Fruit fly (Drosophila melanogaster) whole organism, prepupa: ENCODE data around the gene CG10750.
A peak's percentile ranks its signal among the peaks of the same experiment; 100 is the strongest.

Source experiments
- Blimp-1 ChIP-seq: fragments of 200-800 bp; sonication (Bioruptor generic); optimal IDR thresholded peaks from 3 replicates; lab custom pipeline; 2017; ENCODE audit warnings: missing biosample characterization, missing genetic modification characterization, mild to moderate bottlenecking, moderate library complexity, missing genetic modification reagents
- CG10631 ChIP-seq: fragments of 200-800 bp; sonication (Bioruptor generic); optimal IDR thresholded peaks from 2 replicates; lab custom pipeline; 2016; ENCODE audit warnings: missing biosample characterization, missing genetic modification characterization
- CG15336 ChIP-seq: fragments of 200-800 bp; sonication (Bioruptor generic); IDR thresholded peaks from 2 replicates; pipeline ENCODE4 v1.3.6; 2022; ENCODE audit warnings: missing biosample characterization, missing genetic modification characterization
- CG1621 ChIP-seq: fragments of 200-800 bp; sonication (Bioruptor generic); optimal IDR thresholded peaks from 3 replicates; lab custom pipeline; 2018; ENCODE audit warnings: missing biosample characterization, mild to moderate bottlenecking, missing genetic modification characterization
- CG31627 ChIP-seq: fragments of 200-800 bp; sonication (Bioruptor generic); optimal IDR thresholded peaks from 3 replicates; lab custom pipeline; 2016; ENCODE audit warnings: missing biosample characterization, missing genetic modification characterization
- CG4318 ChIP-seq: fragments of 200-800 bp; sonication (Bioruptor generic); optimal IDR thresholded peaks from 3 replicates; lab custom pipeline; 2017; ENCODE audit warnings: missing biosample characterization, mild to moderate bottlenecking, missing genetic modification characterization
- CG6276 ChIP-seq: fragments of 200-800 bp; sonication (Bioruptor generic); optimal IDR thresholded peaks from 2 replicates; lab custom pipeline; 2017; ENCODE audit warnings: missing biosample characterization, mild to moderate bottlenecking, missing genetic modification characterization
- CG6792 ChIP-seq: fragments of 200-800 bp; sonication (Bioruptor generic); optimal IDR thresholded peaks from 3 replicates; lab custom pipeline; 2016; ENCODE audit warnings: missing biosample characterization, missing genetic modification characterization
- CG6854 ChIP-seq: fragments of 200-800 bp; sonication (Bioruptor generic); optimal IDR thresholded peaks from 2 replicates; lab custom pipeline; 2017; ENCODE audit warnings: missing biosample characterization, mild to moderate bottlenecking, missing genetic modification characterization
- CG7368 ChIP-seq: fragments of 200-800 bp; sonication (Bioruptor generic); optimal IDR thresholded peaks from 3 replicates; lab custom pipeline; 2016; ENCODE audit warnings: missing biosample characterization, missing genetic modification characterization
- CG8632 ChIP-seq: fragments of 200-800 bp; sonication (Bioruptor generic); optimal IDR thresholded peaks from 3 replicates; lab custom pipeline; 2016; ENCODE audit warnings: missing biosample characterization, missing genetic modification characterization
- CG9139 ChIP-seq: fragments of 200-800 bp; sonication (Bioruptor generic); optimal IDR thresholded peaks from 3 replicates; lab custom pipeline; 2017; ENCODE audit warnings: missing biosample characterization, mild to moderate bottlenecking, missing genetic modification characterization
- Eip75B ChIP-seq: fragments of 200-800 bp; sonication (Bioruptor generic); optimal IDR thresholded peaks from 3 replicates; lab custom pipeline; 2016; ENCODE audit warnings: missing biosample characterization, missing genetic modification characterization
- Eip78C ChIP-seq: fragments of 200-800 bp; sonication (Bioruptor generic); peaks from one replicate; lab custom pipeline; 2016; ENCODE audit warnings: missing biosample characterization, missing genetic modification characterization
- Eip93F ChIP-seq: fragments of 200-800 bp; sonication (Bioruptor generic); optimal IDR thresholded peaks from 2 replicates; lab custom pipeline; 2016; ENCODE audit warnings: missing biosample characterization, mild to moderate bottlenecking, missing genetic modification characterization
- Ets96B ChIP-seq: fragments of 200-800 bp; optimal IDR thresholded peaks from 2 replicates; lab custom pipeline; 2019; ENCODE audit warnings: missing biosample characterization, mild to moderate bottlenecking, missing genetic modification characterization, moderate library complexity
- Gug ChIP-seq: fragments of 200-800 bp; sonication (Bioruptor generic); IDR thresholded peaks from 2 replicates; pipeline ENCODE4 v1.3.6; 2022; ENCODE audit warnings: missing biosample characterization, missing genetic modification characterization
- Hr38 ChIP-seq: sonication (Bioruptor generic); optimal IDR thresholded peaks from 2 replicates; lab custom pipeline; 2016; ENCODE audit warnings: missing biosample characterization, missing genetic modification characterization
- Hr4 ChIP-seq: fragments of 200-800 bp; sonication (Bioruptor generic); optimal IDR thresholded peaks from 3 replicates; lab custom pipeline; 2016; ENCODE audit warnings: missing biosample characterization, missing genetic modification characterization
- Lpt ChIP-seq: fragments of 200-800 bp; sonication (Bioruptor generic); optimal IDR thresholded peaks from 3 replicates; lab custom pipeline; 2016; ENCODE audit warnings: missing biosample characterization, missing genetic modification characterization
- Met ChIP-seq: fragments of 200-800 bp; sonication (Bioruptor generic); optimal IDR thresholded peaks from 3 replicates; lab custom pipeline; 2016; ENCODE audit warnings: missing biosample characterization, missing genetic modification characterization
- OdsH ChIP-seq: fragments of 200-800 bp; sonication (Bioruptor generic); optimal IDR thresholded peaks from 3 replicates; lab custom pipeline; 2016; ENCODE audit warnings: missing biosample characterization, missing genetic modification characterization
- Smox ChIP-seq: fragments of 200-800 bp; sonication (Bioruptor generic); optimal IDR thresholded peaks from 3 replicates; lab custom pipeline; 2016; ENCODE audit warnings: missing biosample characterization, missing genetic modification characterization
- Sox102F ChIP-seq: fragments of 200-800 bp; sonication (Bioruptor generic); optimal IDR thresholded peaks from 2 replicates; lab custom pipeline; 2016; ENCODE audit warnings: missing biosample characterization, mild to moderate bottlenecking, missing genetic modification characterization
- Sox14 ChIP-seq: fragments of 200-800 bp; sonication (Bioruptor generic); optimal IDR thresholded peaks from 3 replicates; lab custom pipeline; 2016; ENCODE audit warnings: missing biosample characterization, missing genetic modification characterization
- achi ChIP-seq: fragments of 200-800 bp; sonication (Bioruptor generic); optimal IDR thresholded peaks from 3 replicates; lab custom pipeline; 2016; ENCODE audit warnings: missing biosample characterization, missing genetic modification characterization
- acj6 ChIP-seq: fragments of 200-800 bp; sonication (Bioruptor generic); optimal IDR thresholded peaks from 3 replicates; lab custom pipeline; 2016; ENCODE audit warnings: missing biosample characterization, missing genetic modification characterization
- cyc ChIP-seq: fragments of 200-800 bp; sonication (Bioruptor generic); optimal IDR thresholded peaks from 3 replicates; lab custom pipeline; 2016; ENCODE audit warnings: missing biosample characterization, missing genetic modification characterization
- dac ChIP-seq: fragments of 200-800 bp; sonication (Bioruptor generic); optimal IDR thresholded peaks from 2 replicates; lab custom pipeline; 2017; ENCODE audit warnings: missing biosample characterization, mild to moderate bottlenecking, missing genetic modification characterization
- dsx ChIP-seq: fragments of 200-800 bp; optimal IDR thresholded peaks from 3 replicates; lab custom pipeline; 2019; ENCODE audit warnings: missing biosample characterization, mild to moderate bottlenecking, missing genetic modification characterization, moderate library complexity; ENCODE audit not compliant: poor library complexity, severe bottlenecking
- esn ChIP-seq: fragments of 200-800 bp; sonication (Bioruptor generic); optimal IDR thresholded peaks from 2 replicates; lab custom pipeline; 2016; ENCODE audit warnings: missing biosample characterization, mild to moderate bottlenecking, missing genetic modification characterization, moderate library complexity
- fd59A ChIP-seq: fragments of 200-800 bp; sonication (Bioruptor generic); optimal IDR thresholded peaks from 2 replicates; lab custom pipeline; 2017; ENCODE audit warnings: missing biosample characterization, mild to moderate bottlenecking, missing genetic modification characterization, missing genetic modification reagents
- fd85E ChIP-seq: fragments of 200-800 bp; sonication (Bioruptor generic); optimal IDR thresholded peaks from 3 replicates; lab custom pipeline; 2016; ENCODE audit warnings: missing biosample characterization, missing genetic modification characterization
- fkh ChIP-seq: fragments of 200-800 bp; sonication (Bioruptor generic); optimal IDR thresholded peaks from 3 replicates; lab custom pipeline; 2017; ENCODE audit warnings: missing biosample characterization, mild to moderate bottlenecking, missing genetic modification characterization, moderate library complexity
- net ChIP-seq: fragments of 200-800 bp; sonication (Bioruptor generic); optimal IDR thresholded peaks from 3 replicates; lab custom pipeline; 2016; ENCODE audit warnings: missing biosample characterization, missing genetic modification characterization
- pdm3 ChIP-seq: fragments of 200-800 bp; sonication (Bioruptor generic); optimal IDR thresholded peaks from 3 replicates; lab custom pipeline; 2016; ENCODE audit warnings: missing biosample characterization, missing genetic modification characterization
- salr ChIP-seq, 2 experiments: fragments of 200-800 bp; sonication (Bioruptor generic); optimal IDR thresholded peaks; 3 replicates each; lab custom pipeline; 2016 to 2018; ENCODE audit warnings: missing biosample characterization in 2 of 2, missing genetic modification characterization in 2 of 2, mild to moderate bottlenecking in 1 of 2
- spab ChIP-seq: fragments of 200-800 bp; sonication (Bioruptor generic); optimal IDR thresholded peaks from 2 replicates; lab custom pipeline; 2017; ENCODE audit warnings: missing biosample characterization, mild to moderate bottlenecking, missing genetic modification characterization, missing genetic modification reagents
- ss ChIP-seq, 2 experiments: fragments of 200-800 bp; sonication (Bioruptor generic); optimal IDR thresholded peaks; 2 replicates in 1 of 2; 3 replicates in 1 of 2; lab custom pipeline; 2017 to 2018; ENCODE audit warnings: mild to moderate bottlenecking in 2 of 2, missing biosample characterization in 2 of 2, missing genetic modification characterization in 2 of 2, moderate library complexity in 1 of 2
- svp ChIP-seq: fragments of 200-800 bp; sonication (Bioruptor generic); peaks from one replicate; lab custom pipeline; 2016; ENCODE audit warnings: missing biosample characterization, missing genetic modification characterization
- topi ChIP-seq: fragments of 200-800 bp; sonication (Bioruptor generic); optimal IDR thresholded peaks from 3 replicates; lab custom pipeline; 2016; ENCODE audit warnings: missing biosample characterization, missing genetic modification characterization
- vri ChIP-seq: fragments of 200-800 bp; sonication (Bioruptor generic); optimal IDR thresholded peaks from 3 replicates; lab custom pipeline; 2016; ENCODE audit warnings: missing biosample characterization, mild to moderate bottlenecking, missing genetic modification characterization

Gene CG10750

dm6 chr2L:19337971-19338732 is 38.1 kb downstream of the CG10750 start:
- TF ChIP-seq esn (GFP tag; lab: Kevin White, UChicago) (no peak), CG31627 (GFP tag; lab: Kevin White, UChicago) (no peak), fd59A (no peak), CG6792 (GFP tag; lab: Kevin White, UChicago) (no peak), Eip75B (GFP tag; lab: Kevin White, UChicago) (no peak), fd85E (no peak), Hr4 (GFP tag; lab: Kevin White, UChicago) (no peak), pdm3 (GFP tag; lab: Kevin White, UChicago) (no peak), ss (GFP tag; optimal IDR thresholded peaks at IDR 0.05; lab: Kevin White, UChicago) (no peak), topi (GFP tag; lab: Kevin White, UChicago) (no peak), Met (GFP tag; lab: Kevin White, UChicago) (no peak)

dm6 chr2L:19339023-19339422 is 39.0 kb downstream of the CG10750 start:
- no peak for TF ChIP-seq CG15336 (GFP tag; lab: Robert Waterston, UW)
- no peak for TF ChIP-seq CG10631 (GFP tag; lab: Kevin White, UChicago)
- no peak for TF ChIP-seq cyc (GFP tag; lab: Kevin White, UChicago)
- TF ChIP-seq vri (GFP tag; lab: Kevin White, UChicago): no peak
- no peak for TF ChIP-seq CG7368 (GFP tag; lab: Kevin White, UChicago)
- TF ChIP-seq ss (GFP tag; optimal IDR thresholded peaks at IDR 0.05; lab: Kevin White, UChicago): no peak
- no peak for TF ChIP-seq CG8632 (GFP tag; lab: Kevin White, UChicago)
- TF ChIP-seq Eip75B (GFP tag; lab: Kevin White, UChicago): no peak
- TF ChIP-seq dac (GFP tag; lab: Kevin White, UChicago): no peak

dm6 chr2L:19341074-19341806 is 41.2 kb downstream of the CG10750 start:
- TF ChIP-seq achi (GFP tag; lab: Kevin White, UChicago): no peak
- TF ChIP-seq Blimp-1: no peak
- peak; percentile 42 for TF ChIP-seq fkh (GFP tag; lab: Kevin White, UChicago)
- peak; percentile 56 for TF ChIP-seq dsx (GFP tag; lab: Kevin White, UChicago)
- no peak for TF ChIP-seq fd85E

dm6 chr2L:19342018-19342417 is 42.0 kb downstream of the CG10750 start:
- peak; percentile 95 for TF ChIP-seq Eip78C (GFP tag; lab: Kevin White, UChicago)
- TF ChIP-seq CG8632 (GFP tag; lab: Kevin White, UChicago): peak; percentile 66
- no peak for TF ChIP-seq Sox102F (GFP tag; lab: Kevin White, UChicago)
- peak; percentile 75 for TF ChIP-seq CG7368 (GFP tag; lab: Kevin White, UChicago)
- TF ChIP-seq Eip93F (GFP tag; lab: Kevin White, UChicago): no peak
- peak; percentile 73 for TF ChIP-seq net (GFP tag; lab: Kevin White, UChicago)
- TF ChIP-seq Sox14 (GFP tag; lab: Kevin White, UChicago): peak; percentile 89
- peak; percentile 7 for TF ChIP-seq Met (GFP tag; lab: Kevin White, UChicago)
- peak; percentile 68 for TF ChIP-seq CG6276 (GFP tag; lab: Kevin White, UChicago)
- peak; percentile 85 for TF ChIP-seq acj6 (GFP tag; lab: Kevin White, UChicago)
- peak; percentile 82 to 85 for TF ChIP-seq salr (GFP tag; optimal IDR thresholded peaks at IDR 0.05; lab: Kevin White, UChicago)
- TF ChIP-seq OdsH (GFP tag; lab: Kevin White, UChicago): peak; percentile 82
- peak; percentile 91 for TF ChIP-seq Eip75B (GFP tag; lab: Kevin White, UChicago)
- TF ChIP-seq svp (GFP tag; lab: Kevin White, UChicago): peak; percentile 9
- peak; percentile 81 for TF ChIP-seq Lpt (GFP tag; lab: Kevin White, UChicago)
- peak; percentile 71 for TF ChIP-seq CG9139 (GFP tag; lab: Kevin White, UChicago)
- TF ChIP-seq CG10631 (GFP tag; lab: Kevin White, UChicago): peak; percentile 95
- peak; percentile 96 for TF ChIP-seq Ets96B (tag; lab: Kevin White, UChicago)
- peak; percentile 95 for TF ChIP-seq CG1621
- peak; percentile 76 for TF ChIP-seq CG6792 (GFP tag; lab: Kevin White, UChicago)
- no peak for TF ChIP-seq Hr38
- no peak for TF ChIP-seq CG6854 (GFP tag; lab: Kevin White, UChicago)
- no peak for TF ChIP-seq Smox (GFP tag; lab: Kevin White, UChicago)
- peak; percentile 83 for TF ChIP-seq Gug (GFP tag; lab: Robert Waterston, UW)
- peak; percentile 66 for TF ChIP-seq CG4318
- TF ChIP-seq fkh (GFP tag; lab: Kevin White, UChicago): no peak
- peak; percentile 36 for TF ChIP-seq topi (GFP tag; lab: Kevin White, UChicago)
- peak; percentile 92 for TF ChIP-seq spab (GFP tag; lab: Kevin White, UChicago)
- TF ChIP-seq dsx (GFP tag; lab: Kevin White, UChicago): peak; percentile 90
